Fruit fly (Drosophila melanogaster): ENCODE data around the gene okr.
A peak's percentile ranks its signal among the peaks of the same experiment; 100 is the strongest.

The okr gene

dm6 chr2L:2969438-2969837 is 23.1 kb downstream of the okr start, which contains the start of gene Ts (continued):
- TF ChIP-seq CG10431 (GFP tag; optimal IDR thresholded peaks at IDR 0.05) (no peak), CG34376 (GFP tag; optimal IDR thresholded peaks at IDR 0.05) (no peak), CG4404 (GFP tag; IDR thresholded peaks at IDR 0.05) (no peak), gsb-n (tag; optimal IDR thresholded peaks at IDR 0.05) (no peak), Camta (GFP tag; optimal IDR thresholded peaks at IDR 0.05) (no peak), CG14050 (GFP tag; IDR thresholded peaks at IDR 0.05) (no peak), CG15601 (tag; optimal IDR thresholded peaks at IDR 0.05) (no peak), CG12659 (GFP tag; optimal IDR thresholded peaks at IDR 0.05) (no peak), bcd (GFP tag; optimal IDR thresholded peaks at IDR 0.05) (no peak), repo (GFP tag; optimal IDR thresholded peaks at IDR 0.05) (no peak), CG13624 (GFP tag; optimal IDR thresholded peaks at IDR 0.05) (no peak), CG4617 (GFP tag; optimal IDR thresholded peaks at IDR 0.05; ENCODE audit: borderline replicate concordance) (no peak), bab2 (GFP tag; optimal IDR thresholded peaks at IDR 0.05) (no peak), gt (GFP tag; IDR thresholded peaks at IDR 0.05) (no peak), CG14860 (GFP tag; IDR thresholded peaks at IDR 0.05; ENCODE audit: partially characterized antibody) (peak; percentile 58), CG9817 (tag; optimal IDR thresholded peaks at IDR 0.05) (no peak), cad (GFP tag; optimal IDR thresholded peaks at IDR 0.05) (no peak), aop (GFP tag; IDR thresholded peaks at IDR 0.05) (no peak), btn (GFP tag; optimal IDR thresholded peaks at IDR 0.05) (no peak), CG11695 (GFP tag; IDR thresholded peaks at IDR 0.05) (no peak), CoRest (tag; optimal IDR thresholded peaks at IDR 0.05) (peak; percentile 28), CG43689 (GFP tag; IDR thresholded peaks at IDR 0.05) (no peak), D (optimal IDR thresholded peaks at IDR 0.05) (no peak), D (GFP tag; optimal IDR thresholded peaks at IDR 0.05) (no peak), zen (tag; optimal IDR thresholded peaks at IDR 0.05) (no peak), CG4424 (GFP tag; optimal IDR thresholded peaks at IDR 0.05) (no peak), CG11723 (GFP tag; optimal IDR thresholded peaks at IDR 0.05) (no peak), CG11093 (GFP tag; IDR thresholded peaks at IDR 0.05) (no peak), CG6175 (GFP tag; IDR thresholded peaks at IDR 0.05) (no peak), lbe (GFP tag; optimal IDR thresholded peaks at IDR 0.05) (peak; percentile 32), CG31224 (GFP tag; IDR thresholded peaks at IDR 0.05) (no peak), CG2116 (GFP tag; optimal IDR thresholded peaks at IDR 0.05) (peak; percentile 96), Dll (GFP tag; IDR thresholded peaks at IDR 0.05; ENCODE audit: partially characterized antibody) (peak; percentile 76), CG6683 (GFP tag; optimal IDR thresholded peaks at IDR 0.05) (no peak), slbo (GFP tag; IDR thresholded peaks at IDR 0.05) (no peak), NK7.1 (GFP tag; optimal IDR thresholded peaks at IDR 0.05) (no peak), Side (GFP tag; optimal IDR thresholded peaks at IDR 0.05) (no peak), CG6689 (GFP tag; IDR thresholded peaks at IDR 0.05) (no peak), toy (GFP tag; IDR thresholded peaks at IDR 0.05) (no peak), CG15011 (GFP tag; optimal IDR thresholded peaks at IDR 0.05) (no peak), CG18262 (tag; optimal IDR thresholded peaks at IDR 0.05) (no peak), Mad (GFP tag; optimal IDR thresholded peaks at IDR 0.05) (no peak), nerfin-1 (tag; optimal IDR thresholded peaks at IDR 0.05) (no peak), grau (tag; optimal IDR thresholded peaks at IDR 0.05) (no peak), Trl (optimal IDR thresholded peaks at IDR 0.05) (no peak), Trl (GFP tag; optimal IDR thresholded peaks at IDR 0.05) (no peak), Mrtf (GFP tag; IDR thresholded peaks at IDR 0.05) (no peak), tna (GFP tag; IDR thresholded peaks at IDR 0.05; ENCODE audit: partially characterized antibody) (peak; percentile 84), CG12942 (GFP tag; optimal IDR thresholded peaks at IDR 0.05) (no peak), BtbVII (GFP tag; optimal IDR thresholded peaks at IDR 0.05) (no peak), tio (GFP tag; optimal IDR thresholded peaks at IDR 0.05) (no peak), CG12219 (GFP tag; optimal IDR thresholded peaks at IDR 0.05) (no peak), CG3995 (GFP tag; optimal IDR thresholded peaks at IDR 0.05) (no peak)
